Worm (Caenorhabditis elegans) whole organism, L2 larva: ENCODE measurements around the gene Y45F10B.59.
"Not testable (repeated sequence)": the region's sequence is repeated elsewhere in the genome, so short reads cannot be mapped to it uniquely, and the experiment has no call there.

Source experiments
- ama-1 ChIP-seq: fragments of 150-350 bp; optimal IDR thresholded peaks from 2 replicates; lab custom pipeline; 2018; ENCODE audit warnings: inconsistent platforms
- ceh-16 ChIP-seq: fragments of 150-350 bp; optimal IDR thresholded peaks from 2 replicates; lab custom pipeline; 2014; ENCODE audit warnings: missing biosample characterization, missing genetic modification characterization
- fos-1 ChIP-seq: fragments of 150-350 bp; optimal IDR thresholded peaks from 2 replicates; lab custom pipeline; 2014; ENCODE audit warnings: missing biosample characterization, missing genetic modification characterization
- lin-11 ChIP-seq: fragments of 150-350 bp; sonication (generic microtip); optimal IDR thresholded peaks from 2 replicates; lab custom pipeline; 2014; ENCODE audit warnings: missing biosample characterization, missing genetic modification characterization, inconsistent platforms, mixed read lengths
- lsy-2 ChIP-seq, 2 experiments: fragments of 150-350 bp in 1 of 2; sonication (generic microtip) in 1 of 2; optimal IDR thresholded peaks; 2 replicates each; lab custom pipeline; 2014 to 2017; ENCODE audit warnings: missing biosample characterization in 2 of 2, missing genetic modification characterization in 2 of 2
- mab-5 ChIP-seq: fragments of 150-350 bp; optimal IDR thresholded peaks from 2 replicates; lab custom pipeline; 2014; ENCODE audit warnings: missing biosample characterization, missing genetic modification characterization
- nhr-12 ChIP-seq: fragments of 150-350 bp; optimal IDR thresholded peaks from 2 replicates; lab custom pipeline; 2014; ENCODE audit warnings: missing biosample characterization, missing genetic modification characterization
- nhr-77 ChIP-seq: fragments of 150-350 bp; optimal IDR thresholded peaks from 2 replicates; lab custom pipeline; 2014; ENCODE audit warnings: missing biosample characterization, missing genetic modification characterization
- sem-4 ChIP-seq: fragments of 150-350 bp; optimal IDR thresholded peaks from 2 replicates; lab custom pipeline; 2014; ENCODE audit warnings: missing biosample characterization, missing genetic modification reagents, missing genetic modification characterization
- skn-1 ChIP-seq: sonication (generic microtip); optimal IDR thresholded peaks from 2 replicates; lab custom pipeline; 2017; ENCODE audit warnings: missing biosample characterization, missing genetic modification characterization
- snpc-4 ChIP-seq: fragments of 150-350 bp; optimal IDR thresholded peaks from 2 replicates; lab custom pipeline; 2014; ENCODE audit warnings: missing biosample characterization, missing genetic modification characterization
- unc-62 ChIP-seq: fragments of 150-350 bp; optimal IDR thresholded peaks from 2 replicates; lab custom pipeline; 2014; ENCODE audit warnings: missing biosample characterization, missing genetic modification reagents, missing genetic modification characterization
- ztf-1 ChIP-seq: fragments of 200-800 bp; sonication (Bioruptor generic); conservative IDR thresholded peaks from 2 replicates; pipeline ENCODE4 v1.3.6; 2022; ENCODE audit warnings: missing genetic modification characterization, missing compliant biosample characterization
- ztf-4 ChIP-seq: fragments of 150-350 bp; optimal IDR thresholded peaks from 2 replicates; lab custom pipeline; 2014; ENCODE audit warnings: missing biosample characterization, missing genetic modification characterization

ce11 chrIV:13578953-13579352 is 23.5 kb upstream of the Y45F10B.59 start, which contains the start of gene sru-16:
- not testable (repeated sequence) for TF ChIP-seq sem-4 (tag; lab: Kevin White, UChicago); mab-5 (tag; lab: Kevin White, UChicago); fos-1 (tag; lab: Kevin White, UChicago); lin-11 (tag; lab: Kevin White, UChicago); nhr-12; ztf-1 (GFP tag; lab: Robert Waterston, UW); ztf-4; snpc-4 (tag; lab: Kevin White, UChicago); skn-1 (tag; lab: Kevin White, UChicago); ceh-16 (tag; lab: Kevin White, UChicago); lsy-2 (tag; optimal IDR thresholded peaks at IDR 0.05; lab: Kevin White, UChicago); unc-62 (GFP tag; lab: Kevin White, UChicago); ama-1 (lab: Kevin White, UChicago); nhr-77 (tag; lab: Kevin White, UChicago)
